Worm (Caenorhabditis elegans): ENCODE results near the gene cdh-5.

cdh-5 gene

ce11 chrIV:8644432-8644831 lies 24.3 kb upstream of the cdh-5 start, which contains the start of gene C49C8.3:
TSS of gene C49C8.3 (plus strand) at chrIV:8644732.
- no peak for TF ChIP-seq klf-2 (GFP tag; conservative IDR thresholded peaks at IDR 0.05)

ce11 chrIV:8648502-8648901 lies 20.2 kb upstream of the cdh-5 start, which contains the start of gene cyp-33E1:
TSS of gene cyp-33E1 (minus strand) at chrIV:8648602.
- no peak for TF ChIP-seq klf-2 (GFP tag; conservative IDR thresholded peaks at IDR 0.05)
- no peak for TF ChIP-seq ztf-23 (GFP tag; IDR thresholded peaks at IDR 0.05)

- TF ChIP-seq med-1 (GFP tag; optimal IDR thresholded peaks at IDR 0.05; ENCODE audit: insufficient read depth) (no peak), ztf-23 (GFP tag; IDR thresholded peaks at IDR 0.05) (no peak), cog-1 (tag; optimal IDR thresholded peaks at IDR 0.05) (no peak), tab-1 (GFP tag; IDR thresholded peaks at IDR 0.05) (no peak), klf-2 (GFP tag; conservative IDR thresholded peaks at IDR 0.05) (no peak), flt-1 (GFP tag; IDR thresholded peaks at IDR 0.05) (no peak), ref-1 (GFP tag; conservative IDR thresholded peaks at IDR 0.05) (no peak), ztf-29 (GFP tag; IDR thresholded peaks at IDR 0.05) (no peak), T22C8.4 (GFP tag; IDR thresholded peaks at IDR 0.05) (no peak)
Observed at ce11 chrIV:8650696-8651095, 18.0 kb upstream of the cdh-5 start, which contains the start of gene C49C8.2. TSS of gene C49C8.2 (plus strand) at chrIV:8651088.

- TF ChIP-seq klf-2 (GFP tag; conservative IDR thresholded peaks at IDR 0.05) = no peak
- TF ChIP-seq ztf-23 (GFP tag; IDR thresholded peaks at IDR 0.05) = no peak
- no peak for TF ChIP-seq ztf-29 (GFP tag; IDR thresholded peaks at IDR 0.05)
- no peak for TF ChIP-seq cog-1 (tag; optimal IDR thresholded peaks at IDR 0.05)
- no peak for TF ChIP-seq ref-1 (GFP tag; conservative IDR thresholded peaks at IDR 0.05)
- TF ChIP-seq med-1 (GFP tag; optimal IDR thresholded peaks at IDR 0.05; ENCODE audit: insufficient read depth) = no peak
- no peak for TF ChIP-seq flt-1 (GFP tag; IDR thresholded peaks at IDR 0.05)
- no peak for TF ChIP-seq tab-1 (GFP tag; IDR thresholded peaks at IDR 0.05)
- TF ChIP-seq T22C8.4 (GFP tag; IDR thresholded peaks at IDR 0.05) = no peak
Observed at ce11 chrIV:8651835-8652234, 16.9 kb upstream of the cdh-5 start, which contains the start of gene C49C8.8. TSS of gene C49C8.8 (plus strand) at chrIV:8652135.

- TF ChIP-seq T22C8.4 (GFP tag; IDR thresholded peaks at IDR 0.05) (no peak), klf-2 (GFP tag; conservative IDR thresholded peaks at IDR 0.05) (no peak), cog-1 (tag; optimal IDR thresholded peaks at IDR 0.05) (no peak), ztf-29 (GFP tag; IDR thresholded peaks at IDR 0.05) (no peak), med-1 (GFP tag; optimal IDR thresholded peaks at IDR 0.05; ENCODE audit: insufficient read depth) (no peak), ztf-23 (GFP tag; IDR thresholded peaks at IDR 0.05) (no peak), tab-1 (GFP tag; IDR thresholded peaks at IDR 0.05) (no peak), ref-1 (GFP tag; conservative IDR thresholded peaks at IDR 0.05) (no peak), flt-1 (GFP tag; IDR thresholded peaks at IDR 0.05) (no peak)
Observed at ce11 chrIV:8653592-8653991, 15.1 kb upstream of the cdh-5 start, which contains the start of gene C49C8.5. TSS of gene C49C8.5 (minus strand) at chrIV:8653664.

ce11 chrIV:8654115-8654628 lies 14.6 kb upstream of the cdh-5 start, which contains the start of gene C49C8.1:
TSS of gene C49C8.1 (plus strand) at chrIV:8654578.
- TF ChIP-seq ref-1 (GFP tag; conservative IDR thresholded peaks at IDR 0.05) (no peak), med-1 (GFP tag; optimal IDR thresholded peaks at IDR 0.05; ENCODE audit: insufficient read depth) (no peak), klf-2 (GFP tag; conservative IDR thresholded peaks at IDR 0.05) (no peak), T22C8.4 (GFP tag; IDR thresholded peaks at IDR 0.05) (no peak), ztf-23 (GFP tag; IDR thresholded peaks at IDR 0.05) (no peak), tab-1 (GFP tag; IDR thresholded peaks at IDR 0.05) (no peak), flt-1 (GFP tag; IDR thresholded peaks at IDR 0.05) (no peak), ztf-29 (GFP tag; IDR thresholded peaks at IDR 0.05) (no peak), cog-1 (tag; optimal IDR thresholded peaks at IDR 0.05) (no peak)

- no peak for TF ChIP-seq flt-1 (GFP tag; IDR thresholded peaks at IDR 0.05)
- TF ChIP-seq ztf-29 (GFP tag; IDR thresholded peaks at IDR 0.05) = no peak
- no peak for TF ChIP-seq cog-1 (tag; optimal IDR thresholded peaks at IDR 0.05)
- TF ChIP-seq med-1 (GFP tag; optimal IDR thresholded peaks at IDR 0.05; ENCODE audit: insufficient read depth) = no peak
- TF ChIP-seq tab-1 (GFP tag; IDR thresholded peaks at IDR 0.05) = no peak
- TF ChIP-seq T22C8.4 (GFP tag; IDR thresholded peaks at IDR 0.05) = no peak
- no peak for TF ChIP-seq klf-2 (GFP tag; conservative IDR thresholded peaks at IDR 0.05)
- TF ChIP-seq ref-1 (GFP tag; conservative IDR thresholded peaks at IDR 0.05) = no peak
- no peak for TF ChIP-seq ztf-23 (GFP tag; IDR thresholded peaks at IDR 0.05)
Observed at ce11 chrIV:8658122-8658521, 10.6 kb upstream of the cdh-5 start, which contains the start of gene C49C8.6. TSS of gene C49C8.6 (minus strand) at chrIV:8658222.

ce11 chrIV:8665778-8666177 lies 3.0 kb upstream of the cdh-5 start:
- TF ChIP-seq flt-1 (GFP tag; IDR thresholded peaks at IDR 0.05) (no peak), cog-1 (tag; optimal IDR thresholded peaks at IDR 0.05) (no peak), ztf-29 (GFP tag; IDR thresholded peaks at IDR 0.05) (no peak), T22C8.4 (GFP tag; IDR thresholded peaks at IDR 0.05) (no peak), ztf-23 (GFP tag; IDR thresholded peaks at IDR 0.05) (no peak), ref-1 (GFP tag; conservative IDR thresholded peaks at IDR 0.05) (no peak), klf-2 (GFP tag; conservative IDR thresholded peaks at IDR 0.05) (no peak)

ce11 chrIV:8673733-8674375 lies 5.1 kb downstream of the cdh-5 start:
- TF ChIP-seq klf-2 (GFP tag; conservative IDR thresholded peaks at IDR 0.05) = no peak
- TF ChIP-seq ztf-29 (GFP tag; IDR thresholded peaks at IDR 0.05) = no peak
- no peak for TF ChIP-seq med-1 (GFP tag; optimal IDR thresholded peaks at IDR 0.05; ENCODE audit: insufficient read depth)
- TF ChIP-seq cog-1 (tag; optimal IDR thresholded peaks at IDR 0.05) = no peak
- no peak for TF ChIP-seq flt-1 (GFP tag; IDR thresholded peaks at IDR 0.05)
- TF ChIP-seq ref-1 (GFP tag; conservative IDR thresholded peaks at IDR 0.05) = no peak
- no peak for TF ChIP-seq ztf-23 (GFP tag; IDR thresholded peaks at IDR 0.05)
- no peak for TF ChIP-seq tab-1 (GFP tag; IDR thresholded peaks at IDR 0.05)
- TF ChIP-seq T22C8.4 (GFP tag; IDR thresholded peaks at IDR 0.05) = no peak

ce11 chrIV:8677303-8677702 lies 8.6 kb downstream of the cdh-5 start, which contains the start of gene F08B4.8:
TSS of gene F08B4.8 (plus strand) at chrIV:8677603.
- TF ChIP-seq T22C8.4 (GFP tag; IDR thresholded peaks at IDR 0.05) (no peak), tab-1 (GFP tag; IDR thresholded peaks at IDR 0.05) (no peak), ztf-23 (GFP tag; IDR thresholded peaks at IDR 0.05) (no peak), cog-1 (tag; optimal IDR thresholded peaks at IDR 0.05) (no peak), ztf-29 (GFP tag; IDR thresholded peaks at IDR 0.05) (no peak), klf-2 (GFP tag; conservative IDR thresholded peaks at IDR 0.05) (no peak), med-1 (GFP tag; optimal IDR thresholded peaks at IDR 0.05; ENCODE audit: insufficient read depth) (no peak), ref-1 (GFP tag; conservative IDR thresholded peaks at IDR 0.05) (no peak), flt-1 (GFP tag; IDR thresholded peaks at IDR 0.05) (no peak)

All from whole organism, midembryonic.